Worm (Caenorhabditis elegans) whole organism, L4 larva: ENCODE measurements around the gene arrd-13.

Experiments used
- D1046.2 ChIP-seq: fragments of 200-800 bp; sonication (Bioruptor generic); IDR thresholded peaks from 2 replicates; pipeline ENCODE4 v1.3.6; 2022; ENCODE audit warnings: missing genetic modification characterization, missing compliant biosample characterization
- F10B5.3 ChIP-seq: sonication (generic microtip); optimal IDR thresholded peaks from 2 replicates; lab custom pipeline; 2016; ENCODE audit warnings: mild to moderate bottlenecking, missing genetic modification characterization, missing compliant biosample characterization
- F37D6.2 ChIP-seq: sonication (generic microtip); optimal IDR thresholded peaks from 2 replicates; lab custom pipeline; 2016; ENCODE audit warnings: mild to moderate bottlenecking, missing genetic modification characterization, missing compliant biosample characterization
- F49E8.2 ChIP-seq: sonication (generic microtip); optimal IDR thresholded peaks from 2 replicates; lab custom pipeline; 2016; ENCODE audit warnings: missing compliant biosample characterization, mild to moderate bottlenecking, missing genetic modification characterization, borderline replicate concordance
- T20F7.1 ChIP-seq: fragments of 200-800 bp; sonication (Bioruptor generic); optimal IDR thresholded peaks from 2 replicates; lab custom pipeline; 2018; ENCODE audit warnings: mild to moderate bottlenecking, missing genetic modification characterization, missing compliant biosample characterization
- Y5F2A.4 ChIP-seq: fragments of 200-800 bp; sonication (Bioruptor generic); optimal IDR thresholded peaks from 2 replicates; lab custom pipeline; 2018; ENCODE audit warnings: mild to moderate bottlenecking, missing genetic modification characterization, missing compliant biosample characterization
- Y75B8A.6 ChIP-seq: fragments of 200-800 bp; sonication (Bioruptor generic); IDR thresholded peaks from 2 replicates; pipeline ENCODE4 v1.3.6; 2022; ENCODE audit warnings: missing genetic modification reagents, missing genetic modification characterization, missing compliant biosample characterization
- ZK546.5 ChIP-seq, 2 experiments: sonication (generic microtip); optimal IDR thresholded peaks; 2 replicates each; lab custom pipeline; 2017; ENCODE audit warnings: missing biosample characterization in 2 of 2, missing genetic modification characterization in 2 of 2
- aha-1 ChIP-seq: fragments of 150-350 bp; peaks from one replicate; lab custom pipeline; 2014; ENCODE audit warnings: missing biosample characterization, missing genetic modification characterization
- aly-2 ChIP-seq: sonication (generic microtip); optimal IDR thresholded peaks from 2 replicates; lab custom pipeline; 2018; ENCODE audit warnings: missing biosample characterization, missing genetic modification characterization
- ama-1 ChIP-seq: fragments of 150-350 bp; optimal IDR thresholded peaks from 2 replicates; lab custom pipeline; 2014; ENCODE audit warnings: inconsistent platforms, mixed read lengths
- ceh-28 ChIP-seq: fragments of 150-350 bp; optimal IDR thresholded peaks from 2 replicates; lab custom pipeline; 2014; ENCODE audit warnings: missing biosample characterization, missing genetic modification reagents, missing genetic modification characterization
- ctbp-1 ChIP-seq: fragments of 200-800 bp; sonication (Bioruptor generic); IDR thresholded peaks from 2 replicates; pipeline ENCODE4 v1.3.6; 2022; ENCODE audit warnings: missing genetic modification reagents, missing genetic modification characterization, missing compliant biosample characterization
- daf-12 ChIP-seq: fragments of 150-350 bp; optimal IDR thresholded peaks from 2 replicates; lab custom pipeline; 2014; ENCODE audit warnings: missing biosample characterization, missing genetic modification reagents, missing genetic modification characterization
- daf-19 ChIP-seq: fragments of 200-800 bp; sonication (Bioruptor generic); conservative IDR thresholded peaks from 2 replicates; pipeline ENCODE4 v1.3.6; 2022; ENCODE audit warnings: missing genetic modification characterization, missing compliant biosample characterization
- dmd-6 ChIP-seq: fragments of 200-800 bp; sonication (Bioruptor generic); IDR thresholded peaks from 2 replicates; pipeline ENCODE4 v1.3.6; 2022; ENCODE audit warnings: missing genetic modification reagents, missing genetic modification characterization, missing compliant biosample characterization
- duxl-1 ChIP-seq: sonication (generic microtip); optimal IDR thresholded peaks from 2 replicates; lab custom pipeline; 2016; ENCODE audit warnings: mild to moderate bottlenecking, missing genetic modification characterization, moderate library complexity, missing compliant biosample characterization; ENCODE audit not compliant: poor library complexity
- egl-27 ChIP-seq: sonication (generic microtip); optimal IDR thresholded peaks from 3 replicates; lab custom pipeline; 2017; ENCODE audit warnings: missing biosample characterization, missing genetic modification reagents, missing genetic modification characterization
- fos-1 ChIP-seq: fragments of 150-350 bp; optimal IDR thresholded peaks from 2 replicates; lab custom pipeline; 2014; ENCODE audit warnings: missing biosample characterization, missing genetic modification characterization
- hif-1 ChIP-seq, 2 experiments: sonication (generic microtip); optimal IDR thresholded peaks; 2 replicates each; lab custom pipeline; 2016 to 2017; ENCODE audit warnings: missing compliant biosample characterization in 2 of 2, missing genetic modification characterization in 2 of 2, missing genetic modification reagents in 2 of 2, missing genotype in 2 of 2, mild to moderate bottlenecking in 1 of 2
- hlh-11 ChIP-seq: fragments of 200-800 bp; sonication (Bioruptor generic); optimal IDR thresholded peaks from 2 replicates; lab custom pipeline; 2018; ENCODE audit warnings: mild to moderate bottlenecking, missing genetic modification characterization, missing compliant biosample characterization
- hlh-30 ChIP-seq: sonication (generic microtip); optimal IDR thresholded peaks from 2 replicates; lab custom pipeline; 2017; ENCODE audit warnings: antibody characterized with exemption, mild to moderate bottlenecking, missing genetic modification characterization, missing compliant biosample characterization; ENCODE audit not compliant: insufficient read depth
- hmg-1.1 ChIP-seq: fragments of 200-800 bp; sonication (Bioruptor generic); IDR thresholded peaks from 2 replicates; pipeline ENCODE4 v1.3.6; 2022; ENCODE audit warnings: missing genetic modification reagents, missing genetic modification characterization, missing compliant biosample characterization
- lin-13 ChIP-seq: fragments of 150-350 bp; optimal IDR thresholded peaks from 2 replicates; lab custom pipeline; 2014; ENCODE audit warnings: missing biosample characterization, missing genetic modification reagents, missing genetic modification characterization
- lin-15B ChIP-seq: fragments of 150-350 bp; sonication (generic microtip); optimal IDR thresholded peaks from 3 replicates; lab custom pipeline; 2014; ENCODE audit warnings: missing biosample characterization, missing genetic modification characterization
- lin-39 ChIP-seq: fragments of 150-350 bp; optimal IDR thresholded peaks from 2 replicates; lab custom pipeline; 2014; ENCODE audit warnings: missing biosample characterization, missing genetic modification reagents, missing genetic modification characterization
- madf-9 ChIP-seq: fragments of 200-800 bp; sonication (Bioruptor generic); conservative IDR thresholded peaks from 2 replicates; pipeline ENCODE4 v1.3.6; 2022; ENCODE audit warnings: missing genetic modification reagents, missing genetic modification characterization, missing compliant biosample characterization
- mdl-1 ChIP-seq, 2 experiments: fragments of 150-350 bp in 1 of 2; sonication (generic microtip) in 1 of 2; optimal IDR thresholded peaks; 2 replicates each; lab custom pipeline; 2014 to 2017; ENCODE audit warnings: missing biosample characterization in 2 of 2, missing genetic modification characterization in 2 of 2
- mxl-2 ChIP-seq: fragments of 200-800 bp; sonication (Bioruptor generic); conservative IDR thresholded peaks from 2 replicates; pipeline ENCODE4 v1.3.6; 2022; ENCODE audit warnings: missing genetic modification reagents, missing genetic modification characterization, missing compliant biosample characterization
- nhr-10 ChIP-seq: fragments of 150-350 bp; optimal IDR thresholded peaks from 2 replicates; lab custom pipeline; 2014; ENCODE audit warnings: missing biosample characterization, missing genetic modification characterization
- nhr-102 ChIP-seq: sonication (generic microtip); optimal IDR thresholded peaks from 2 replicates; lab custom pipeline; 2016; ENCODE audit warnings: mild to moderate bottlenecking, missing genetic modification characterization, moderate library complexity, missing compliant biosample characterization
- nhr-11 ChIP-seq: fragments of 150-350 bp; optimal IDR thresholded peaks from 2 replicates; lab custom pipeline; 2014; ENCODE audit warnings: missing biosample characterization, missing genetic modification characterization
- nhr-111 ChIP-seq: fragments of 200-800 bp; sonication (Bioruptor generic); optimal IDR thresholded peaks from 2 replicates; lab custom pipeline; 2018; ENCODE audit warnings: mild to moderate bottlenecking, missing genetic modification characterization, missing compliant biosample characterization
- nhr-25 ChIP-seq: sonication (generic microtip); optimal IDR thresholded peaks from 2 replicates; lab custom pipeline; 2017; ENCODE audit warnings: missing genetic modification characterization, mild to moderate bottlenecking, missing compliant biosample characterization, antibody characterized with exemption, moderate library complexity, borderline replicate concordance; ENCODE audit not compliant: insufficient read depth
- nhr-41 ChIP-seq: fragments of 200-800 bp; sonication (Bioruptor generic); IDR thresholded peaks from 2 replicates; pipeline ENCODE4 v1.3.6; 2022; ENCODE audit warnings: missing genetic modification reagents, missing genetic modification characterization, missing compliant biosample characterization
- nhr-42 ChIP-seq: fragments of 200-800 bp; sonication (Bioruptor generic); IDR thresholded peaks from 2 replicates; pipeline ENCODE4 v1.3.6; 2022; ENCODE audit warnings: missing genetic modification characterization, missing compliant biosample characterization
- nhr-48 ChIP-seq: sonication (generic microtip); optimal IDR thresholded peaks from 2 replicates; lab custom pipeline; 2016; ENCODE audit warnings: mild to moderate bottlenecking, missing genetic modification characterization, missing compliant biosample characterization
- nhr-6 ChIP-seq: fragments of 150-350 bp; optimal IDR thresholded peaks from 2 replicates; lab custom pipeline; 2014; ENCODE audit warnings: missing biosample characterization, missing genetic modification characterization
- nhr-76 ChIP-seq: fragments of 150-350 bp; optimal IDR thresholded peaks from 2 replicates; lab custom pipeline; 2014; ENCODE audit warnings: missing biosample characterization, missing genetic modification characterization
- pqm-1 ChIP-seq: sonication (generic microtip); optimal IDR thresholded peaks from 2 replicates; lab custom pipeline; 2017; ENCODE audit warnings: missing biosample characterization, missing genetic modification characterization
- rbr-2 ChIP-seq: sonication (generic microtip); optimal IDR thresholded peaks from 2 replicates; lab custom pipeline; 2016; ENCODE audit warnings: missing genotype, missing genetic modification characterization, missing compliant biosample characterization
- saeg-2 ChIP-seq: fragments of 200-800 bp; sonication (Bioruptor generic); IDR thresholded peaks from 2 replicates; pipeline ENCODE4 v1.3.6; 2022; ENCODE audit warnings: missing genetic modification reagents, missing genetic modification characterization, missing compliant biosample characterization
- skn-1 ChIP-seq: fragments of 150-350 bp; optimal IDR thresholded peaks from 2 replicates; lab custom pipeline; 2014; ENCODE audit warnings: missing biosample characterization, missing genetic modification characterization
- tag-97 ChIP-seq: fragments of 200-800 bp; sonication (Bioruptor generic); IDR thresholded peaks from 2 replicates; pipeline ENCODE4 v1.3.6; 2022; ENCODE audit warnings: missing genetic modification characterization, missing compliant biosample characterization
- tra-1 ChIP-seq: fragments of 200-800 bp; sonication (Bioruptor generic); IDR thresholded peaks from 2 replicates; pipeline ENCODE4 v1.3.6; 2022; ENCODE audit warnings: missing genetic modification reagents, missing genetic modification characterization, missing compliant biosample characterization
- unc-39 ChIP-seq: sonication (generic microtip); optimal IDR thresholded peaks from 2 replicates; lab custom pipeline; 2017; ENCODE audit warnings: missing biosample characterization, missing genetic modification characterization
- unc-62 ChIP-seq, 3 experiments: fragments of 150-350 bp in 1 of 3; sonication (generic microtip); optimal IDR thresholded peaks in 2 of 3; peaks in 1 of 3; 1 replicate in 1 of 3; 2 replicates in 2 of 3; lab custom pipeline; 2014 to 2017; ENCODE audit warnings: missing biosample characterization in 3 of 3, missing genetic modification characterization in 3 of 3, missing genetic modification reagents in 3 of 3, missing genotype in 1 of 3
- zag-1 ChIP-seq: fragments of 150-350 bp; optimal IDR thresholded peaks from 2 replicates; lab custom pipeline; 2014; ENCODE audit warnings: missing biosample characterization, missing genetic modification characterization
- zfp-3 ChIP-seq: fragments of 200-800 bp; sonication (Bioruptor generic); conservative IDR thresholded peaks from 2 replicates; pipeline ENCODE4 v1.3.6; 2022; ENCODE audit warnings: missing genetic modification reagents, missing genetic modification characterization, missing compliant biosample characterization
- zip-2 ChIP-seq: fragments of 150-350 bp; optimal IDR thresholded peaks from 2 replicates; lab custom pipeline; 2014; ENCODE audit warnings: missing biosample characterization, missing genetic modification characterization

The arrd-13 gene

ce11 chrII:13737751-13738525, 20.3 kb upstream of the arrd-13 start (continued):
- TF ChIP-seq saeg-2 (GFP tag; lab: Robert Waterston, UW) (no peak), tra-1 (GFP tag; lab: Robert Waterston, UW) (no peak), rbr-2 (tag; lab: Kevin White, UChicago) (no peak), ZK546.5 (tag; optimal IDR thresholded peaks at IDR 0.05; lab: Kevin White, UChicago) (no peak), Y75B8A.6 (GFP tag; lab: Robert Waterston, UW) (no peak), duxl-1 (tag; lab: Kevin White, UChicago) (no peak), hmg-1.1 (GFP tag; lab: Robert Waterston, UW) (no peak), hlh-11 (tag; lab: Kevin White, UChicago) (peak; percentile 87), nhr-102 (peak; percentile 61), lin-13 (GFP tag; lab: Kevin White, UChicago) (no peak), daf-19 (GFP tag; lab: Robert Waterston, UW) (no peak), zfp-3 (GFP tag; lab: Robert Waterston, UW) (no peak), hif-1 (tag; optimal IDR thresholded peaks at IDR 0.05; lab: Kevin White, UChicago) (peak in 1 of 2 experiments; percentile 22), nhr-10 (no peak), zag-1 (tag; lab: Kevin White, UChicago) (no peak), nhr-25 (no peak), lin-15B (tag; lab: Kevin White, UChicago) (no peak), nhr-76 (tag; lab: Kevin White, UChicago) (no peak), zip-2 (tag; lab: Kevin White, UChicago) (no peak), ctbp-1 (no peak), F10B5.3 (tag; lab: Kevin White, UChicago) (no peak), unc-62 (GFP tag; optimal IDR thresholded peaks at IDR 0.05 in 1 of 2; lab: Kevin White, UChicago) (no peak), unc-62 (tag; optimal IDR thresholded peaks at IDR 0.05; lab: Kevin White, UChicago) (no peak), daf-12 (tag; lab: Kevin White, UChicago) (no peak), mdl-1 (tag; optimal IDR thresholded peaks at IDR 0.05; lab: Kevin White, UChicago) (peak in 1 of 2 experiments; percentile 68), fos-1 (no peak), tag-97 (GFP tag; lab: Robert Waterston, UW) (no peak), ama-1 (lab: Kevin White, UChicago) (no peak), unc-39 (tag; lab: Kevin White, UChicago) (no peak), nhr-111 (GFP tag; lab: Kevin White, UChicago) (no peak), nhr-41 (no peak), D1046.2 (GFP tag; lab: Robert Waterston, UW) (no peak), egl-27 (tag; lab: Kevin White, UChicago) (no peak), nhr-11 (tag; lab: Kevin White, UChicago) (no peak), nhr-42 (GFP tag; lab: Robert Waterston, UW) (0 out of 2 replicates have a peak, but pooled peaks have one; percentile 51), Y5F2A.4 (GFP tag; lab: Kevin White, UChicago) (no peak), lin-39 (tag; lab: Kevin White, UChicago) (no peak), nhr-48 (tag; lab: Kevin White, UChicago) (peak; percentile 51), mxl-2 (GFP tag; lab: Robert Waterston, UW) (no peak), madf-9 (GFP tag; lab: Robert Waterston, UW) (no peak), nhr-6 (no peak), pqm-1 (tag; lab: Kevin White, UChicago) (peak; percentile 10), aly-2 (tag; lab: Kevin White, UChicago) (no peak), F37D6.2 (no peak), F49E8.2 (tag; lab: Kevin White, UChicago) (no peak), hlh-30 (tag; lab: Kevin White, UChicago) (peak; percentile 23), aha-1 (tag; lab: Kevin White, UChicago) (peak; percentile 42), skn-1 (tag; lab: Kevin White, UChicago) (no peak), T20F7.1 (no peak), dmd-6 (GFP tag; lab: Robert Waterston, UW) (peak; percentile 61), ceh-28 (tag; lab: Kevin White, UChicago) (no peak)
